Worm (Caenorhabditis elegans) whole organism, L4/young adult: Measurements from ENCODE around the gene srt-64.

ENCODE experiments used
- dao-5 ChIP-seq: sonication (generic microtip); optimal IDR thresholded peaks from 2 replicates; lab custom pipeline; 2016; ENCODE audit warnings: missing genotype, missing genetic modification characterization, moderate library complexity, missing compliant biosample characterization
- him-1 ChIP-seq: sonication (generic microtip); optimal IDR thresholded peaks from 2 replicates; lab custom pipeline; 2016; ENCODE audit warnings: missing genotype, missing genetic modification reagents, missing genetic modification characterization, missing compliant biosample characterization

DNA sequence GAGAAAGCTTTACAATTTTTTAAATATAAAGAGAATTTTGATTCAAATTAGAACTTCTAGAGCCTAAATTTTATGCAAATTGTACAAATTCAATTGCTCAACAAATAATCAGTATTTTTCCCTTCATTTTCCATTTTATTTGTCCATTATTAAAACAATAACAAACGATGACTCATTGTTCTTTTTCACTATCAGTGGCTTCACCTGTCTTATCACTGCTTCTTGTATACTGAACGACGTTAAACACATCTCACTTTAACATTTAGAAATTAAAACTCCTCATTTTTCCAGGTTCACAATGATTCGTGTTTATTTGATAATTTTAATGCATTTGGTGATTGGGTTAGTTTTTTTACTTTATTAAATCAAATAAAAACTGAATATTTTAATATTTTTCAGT is 49.8 kb downstream of the srt-64 start, which contains the start of gene sid-1:
- TF ChIP-seq him-1 (tag; lab: Kevin White, UChicago), result no peak
- no peak for TF ChIP-seq dao-5 (tag; lab: Kevin White, UChicago)
